Worm (Caenorhabditis elegans) whole organism, young adult: ENCODE results near the gene str-177.

ENCODE experiments used
- F22D6.2 ChIP-seq: sonication (generic microtip); optimal IDR thresholded peaks from 2 replicates; lab custom pipeline; 2016; ENCODE audit warnings: mild to moderate bottlenecking, missing genetic modification characterization, missing compliant biosample characterization
- F23B12.7 ChIP-seq: sonication (generic microtip); optimal IDR thresholded peaks from 2 replicates; lab custom pipeline; 2017; ENCODE audit warnings: missing genetic modification characterization, mild to moderate bottlenecking, missing compliant biosample characterization, antibody characterized with exemption, moderate library complexity; ENCODE audit not compliant: insufficient read depth
- F33H1.4 ChIP-seq: fragments of 200-800 bp; sonication (Bioruptor generic); IDR thresholded peaks from 2 replicates; pipeline ENCODE4 v1.3.6; 2022; ENCODE audit warnings: missing genetic modification reagents, missing genetic modification characterization, missing compliant biosample characterization
- Y53F4B.3 ChIP-seq: fragments of 200-800 bp; sonication (Bioruptor generic); IDR thresholded peaks from 2 replicates; pipeline ENCODE4 v1.3.6; 2022; ENCODE audit warnings: missing genetic modification reagents, missing genetic modification characterization, missing compliant biosample characterization
- Y56A3A.18 ChIP-seq: fragments of 200-800 bp; sonication (Bioruptor generic); IDR thresholded peaks from 2 replicates; pipeline ENCODE4 v1.3.6; 2022; ENCODE audit warnings: missing genetic modification reagents, missing genetic modification characterization, missing compliant biosample characterization
- Y95B8A.8 ChIP-seq: fragments of 200-800 bp; sonication (Bioruptor generic); IDR thresholded peaks from 2 replicates; pipeline ENCODE4 v1.3.6; 2022; ENCODE audit warnings: missing genetic modification reagents, missing genetic modification characterization, missing compliant biosample characterization
- atf-7 ChIP-seq: sonication (generic microtip); optimal IDR thresholded peaks from 2 replicates; lab custom pipeline; 2017; ENCODE audit warnings: mild to moderate bottlenecking, missing genetic modification characterization, missing compliant biosample characterization
- athp-1 ChIP-seq: sonication (generic microtip); optimal IDR thresholded peaks from 2 replicates; lab custom pipeline; 2017; ENCODE audit warnings: mild to moderate bottlenecking, missing genetic modification characterization, missing compliant biosample characterization
- attf-6 ChIP-seq: fragments of 200-800 bp; sonication (Bioruptor generic); IDR thresholded peaks from 2 replicates; pipeline ENCODE4 v1.3.6; 2022; ENCODE audit warnings: missing genetic modification reagents, missing genetic modification characterization, missing compliant biosample characterization
- cebp-2 ChIP-seq: fragments of 200-800 bp; sonication (Bioruptor generic); IDR thresholded peaks from 2 replicates; pipeline ENCODE4 v1.3.6; 2022; ENCODE audit warnings: missing genetic modification characterization, missing compliant biosample characterization
- ceh-27 ChIP-seq: fragments of 200-800 bp; sonication (Bioruptor generic); optimal IDR thresholded peaks from 2 replicates; lab custom pipeline; 2018; ENCODE audit warnings: mild to moderate bottlenecking, missing genetic modification characterization, moderate library complexity, missing compliant biosample characterization
- die-1 ChIP-seq: sonication (generic microtip); optimal IDR thresholded peaks from 2 replicates; lab custom pipeline; 2016; ENCODE audit warnings: missing genotype, mild to moderate bottlenecking, missing genetic modification characterization, missing compliant biosample characterization
- egl-44 ChIP-seq: fragments of 200-800 bp; sonication (Bioruptor generic); IDR thresholded peaks from 2 replicates; pipeline ENCODE4 v1.3.6; 2022; ENCODE audit warnings: missing genetic modification reagents, missing genetic modification characterization, missing compliant biosample characterization
- fkh-3 ChIP-seq: sonication (generic microtip); optimal IDR thresholded peaks from 2 replicates; lab custom pipeline; 2016; ENCODE audit warnings: mild to moderate bottlenecking, missing genetic modification characterization, missing compliant biosample characterization
- hlh-12 ChIP-seq: sonication (generic microtip); optimal IDR thresholded peaks from 2 replicates; lab custom pipeline; 2016; ENCODE audit warnings: missing genetic modification characterization, missing compliant biosample characterization
- lin-26 ChIP-seq: fragments of 200-800 bp; sonication (Bioruptor generic); IDR thresholded peaks from 2 replicates; pipeline ENCODE4 v1.3.6; 2022; ENCODE audit warnings: missing genetic modification reagents, missing genetic modification characterization, missing compliant biosample characterization
- lir-1 ChIP-seq: fragments of 200-800 bp; sonication (Bioruptor generic); conservative IDR thresholded peaks from 2 replicates; pipeline ENCODE4 v1.3.6; 2022; ENCODE audit warnings: missing genetic modification reagents, missing genetic modification characterization, missing compliant biosample characterization
- madf-8 ChIP-seq: fragments of 200-800 bp; sonication (Bioruptor generic); conservative IDR thresholded peaks from 2 replicates; pipeline ENCODE4 v1.3.6; 2022; ENCODE audit warnings: missing genetic modification reagents, missing genetic modification characterization, missing compliant biosample characterization
- mel-28 ChIP-seq: sonication (generic microtip); optimal IDR thresholded peaks from 2 replicates; lab custom pipeline; 2016; ENCODE audit warnings: borderline replicate concordance, mild to moderate bottlenecking, missing genetic modification characterization, missing compliant biosample characterization
- mxl-1 ChIP-seq: sonication (generic microtip); optimal IDR thresholded peaks from 2 replicates; lab custom pipeline; 2016; ENCODE audit warnings: missing genetic modification characterization, missing compliant biosample characterization
- nfya-1 ChIP-seq: sonication (generic microtip); optimal IDR thresholded peaks from 2 replicates; lab custom pipeline; 2017; ENCODE audit warnings: antibody characterized with exemption, missing compliant biosample characterization, missing genetic modification characterization, borderline replicate concordance; ENCODE audit not compliant: insufficient read depth
- nfya-2 ChIP-seq: fragments of 200-800 bp; sonication (Bioruptor generic); IDR thresholded peaks from 2 replicates; pipeline ENCODE4 v1.3.6; 2022; ENCODE audit warnings: missing genetic modification reagents, missing genetic modification characterization, missing compliant biosample characterization
- nfyb-1 ChIP-seq: fragments of 200-800 bp; sonication (Bioruptor generic); IDR thresholded peaks from 2 replicates; pipeline ENCODE4 v1.3.6; 2022; ENCODE audit warnings: missing genetic modification reagents, missing genetic modification characterization, missing compliant biosample characterization
- nhr-27 ChIP-seq: fragments of 200-800 bp; sonication (Bioruptor generic); optimal IDR thresholded peaks from 2 replicates; lab custom pipeline; 2018; ENCODE audit warnings: mild to moderate bottlenecking, missing genetic modification characterization, moderate library complexity, missing compliant biosample characterization
- nhr-80 ChIP-seq: sonication (generic microtip); optimal IDR thresholded peaks from 2 replicates; lab custom pipeline; 2016; ENCODE audit warnings: missing genetic modification characterization, missing compliant biosample characterization
- nhr-90 ChIP-seq: sonication (generic microtip); optimal IDR thresholded peaks from 2 replicates; lab custom pipeline; 2016; ENCODE audit warnings: missing genotype, mild to moderate bottlenecking, missing genetic modification characterization, missing compliant biosample characterization
- pbrm-1 ChIP-seq: fragments of 200-800 bp; sonication (Bioruptor generic); IDR thresholded peaks from 2 replicates; pipeline ENCODE4 v1.3.6; 2022; ENCODE audit warnings: missing genetic modification reagents, missing genetic modification characterization, missing compliant biosample characterization
- repo-1 ChIP-seq: sonication (generic microtip); optimal IDR thresholded peaks from 2 replicates; lab custom pipeline; 2017; ENCODE audit warnings: mild to moderate bottlenecking, missing genetic modification characterization, missing compliant biosample characterization
- sdz-38 ChIP-seq: sonication (generic microtip); optimal IDR thresholded peaks from 2 replicates; lab custom pipeline; 2016; ENCODE audit warnings: missing genotype, missing genetic modification characterization, missing compliant biosample characterization
- sea-2 ChIP-seq: fragments of 200-800 bp; sonication (Bioruptor generic); IDR thresholded peaks from 2 replicates; pipeline ENCODE4 v1.3.6; 2022; ENCODE audit warnings: missing genetic modification characterization, missing compliant biosample characterization
- snpc-4 ChIP-seq, 5 experiments: fragments of 150-350 bp in 1 of 5; sonication (generic microtip) in 4 of 5; optimal IDR thresholded peaks; 2 replicates each; lab custom pipeline; 2014 to 2018; ENCODE audit warnings: missing genetic modification characterization in 5 of 5, missing biosample characterization in 3 of 5, antibody characterized with exemption in 2 of 5, mild to moderate bottlenecking in 2 of 5, missing compliant biosample characterization in 2 of 5, missing genotype in 2 of 5, moderate library complexity in 2 of 5, missing genetic modification reagents in 1 of 5
- tlf-1 ChIP-seq: fragments of 200-800 bp; sonication (Bioruptor generic); optimal IDR thresholded peaks from 2 replicates; lab custom pipeline; 2018; ENCODE audit warnings: mild to moderate bottlenecking, missing genetic modification characterization, missing compliant biosample characterization
- ztf-25 ChIP-seq: fragments of 200-800 bp; sonication (Bioruptor generic); IDR thresholded peaks from 2 replicates; pipeline ENCODE4 v1.3.6; 2022; ENCODE audit warnings: missing genetic modification reagents, missing genetic modification characterization, missing compliant biosample characterization
- ztf-3 ChIP-seq: fragments of 200-800 bp; sonication (Bioruptor generic); optimal IDR thresholded peaks from 2 replicates; lab custom pipeline; 2018; ENCODE audit warnings: mild to moderate bottlenecking, missing genetic modification characterization, missing compliant biosample characterization

The str-177 gene

ce11 chrV:9173789-9174188, 25.0 kb downstream of the str-177 start, which contains the start of gene pqn-16:
pqn-16 (plus strand) TSS chrV:9174089.
- TF ChIP-seq hlh-12 (tag; lab: Kevin White, UChicago) (no peak), fkh-3 (no peak), tlf-1 (GFP tag; lab: Kevin White, UChicago) (no peak), lin-26 (GFP tag; lab: Robert Waterston, UW) (no peak), F22D6.2 (tag; lab: Kevin White, UChicago) (no peak), mxl-1 (tag; lab: Kevin White, UChicago) (no peak), athp-1 (no peak)

- TF ChIP-seq nhr-80 (tag; lab: Kevin White, UChicago) (peak; percentile 60), nhr-90 (tag; lab: Kevin White, UChicago) (no peak)
These were observed 25.8 kb downstream of the str-177 start, which contains the start of gene gad-3 for ce11 chrV:9172989-9173388. gad-3 (minus strand) TSS chrV:9173005.

- TF ChIP-seq die-1 (tag; lab: Kevin White, UChicago) (no peak), attf-6 (GFP tag; lab: Robert Waterston, UW) (no peak), F23B12.7 (no peak), F33H1.4 (no peak), sdz-38 (no peak), atf-7 (tag; lab: Kevin White, UChicago) (no peak), Y53F4B.3 (GFP tag; lab: Robert Waterston, UW) (no peak), ztf-25 (GFP tag; lab: Robert Waterston, UW) (no peak)
- TF ChIP-seq, all 124 proteins: peak for 0
These were observed 30.7 kb downstream of the str-177 start, which contains the start of gene B0222.11 for ce11 chrV:9168089-9168488. B0222.11 (minus strand) TSS chrV:9168189.

ce11 chrV:9166306-9166705, 32.5 kb downstream of the str-177 start:
- TF ChIP-seq hlh-12 (tag; lab: Kevin White, UChicago): no peak
- TF ChIP-seq nhr-27: no peak
- no peak for TF ChIP-seq repo-1
- no peak for TF ChIP-seq nfya-2 (GFP tag; lab: Robert Waterston, UW)
- no peak for TF ChIP-seq die-1 (tag; lab: Kevin White, UChicago)

- TF ChIP-seq Y56A3A.18 (GFP tag; lab: Robert Waterston, UW): no peak
These were observed 33.6 kb downstream of the str-177 start, which contains the start of gene col-10 for ce11 chrV:9165073-9165699. col-10 (minus strand) TSS chrV:9165307.

DNA sequence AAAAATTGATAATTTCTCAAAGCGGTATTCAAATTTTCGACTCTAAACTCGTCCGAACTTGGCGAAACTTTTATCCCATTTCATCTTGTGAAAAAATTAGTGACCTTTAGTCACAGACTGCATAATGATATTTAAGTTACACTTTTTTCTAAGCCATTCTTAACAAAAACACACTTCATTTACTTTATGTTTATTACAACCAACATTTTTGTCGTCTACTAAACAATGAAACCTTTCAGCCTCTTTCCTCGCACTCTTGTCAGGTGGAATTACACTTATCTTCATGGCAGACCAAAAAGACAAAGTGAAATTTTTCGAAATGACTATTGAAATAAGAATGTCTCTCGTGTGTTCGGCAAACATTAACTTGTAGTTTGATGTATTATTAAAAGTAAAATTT, 34.9 kb downstream of the str-177 start:
- TF ChIP-seq Y95B8A.8 (GFP tag; lab: Robert Waterston, UW): no peak
- TF ChIP-seq repo-1: no peak
- no peak for TF ChIP-seq ztf-3 (GFP tag; lab: Kevin White, UChicago)
- TF ChIP-seq F22D6.2 (tag; lab: Kevin White, UChicago): no peak
- TF ChIP-seq sea-2 (GFP tag; lab: Robert Waterston, UW): no peak
- no peak for TF ChIP-seq snpc-4 (GFP tag; optimal IDR thresholded peaks at IDR 0.05; lab: Kevin White, UChicago)
- TF ChIP-seq snpc-4 (tag; optimal IDR thresholded peaks at IDR 0.05; lab: Kevin White, UChicago): no peak
- no peak for TF ChIP-seq cebp-2 (GFP tag; lab: Robert Waterston, UW)
- TF ChIP-seq lir-1 (GFP tag; lab: Robert Waterston, UW): no peak
- TF ChIP-seq madf-8 (GFP tag; lab: Robert Waterston, UW): no peak
- TF ChIP-seq pbrm-1: no peak
- TF ChIP-seq mel-28 (tag; lab: Kevin White, UChicago): no peak
- TF ChIP-seq ceh-27 (GFP tag; lab: Kevin White, UChicago): no peak
- TF ChIP-seq egl-44: no peak
- TF ChIP-seq nfyb-1 (GFP tag; lab: Robert Waterston, UW): no peak
- no peak for TF ChIP-seq Y53F4B.3 (GFP tag; lab: Robert Waterston, UW)
- no peak for TF ChIP-seq nfya-1
- TF ChIP-seq nhr-27: no peak
